Worm (Caenorhabditis elegans) whole organism, mixed stage, embryonic: Measurements from ENCODE around the gene srx-10.

Experiments used
- ceh-83 ChIP-seq: fragments of 200-800 bp; sonication (Bioruptor generic); optimal IDR thresholded peaks from 2 replicates; lab custom pipeline; 2018; ENCODE audit warnings: mild to moderate bottlenecking, missing genetic modification characterization, missing compliant biosample characterization
- ces-1 ChIP-seq: fragments of 150-350 bp; optimal IDR thresholded peaks from 2 replicates; lab custom pipeline; 2014; ENCODE audit warnings: missing biosample characterization, missing genetic modification reagents, missing genetic modification characterization
- lin-13 ChIP-seq: fragments of 150-350 bp; optimal IDR thresholded peaks from 2 replicates; lab custom pipeline; 2014; ENCODE audit warnings: missing biosample characterization, missing genetic modification characterization
- lsy-2 ChIP-seq: fragments of 150-350 bp; optimal IDR thresholded peaks from 2 replicates; lab custom pipeline; 2014; ENCODE audit warnings: missing biosample characterization, missing genetic modification characterization
- mep-1 ChIP-seq: fragments of 150-350 bp; optimal IDR thresholded peaks from 2 replicates; lab custom pipeline; 2017; ENCODE audit warnings: missing biosample characterization, missing genetic modification reagents, missing genetic modification characterization, inconsistent platforms
- nhr-12 ChIP-seq: fragments of 150-350 bp; optimal IDR thresholded peaks from 2 replicates; lab custom pipeline; 2014; ENCODE audit warnings: missing biosample characterization, missing genetic modification characterization
- nhr-237 ChIP-seq: fragments of 150-350 bp; optimal IDR thresholded peaks from 2 replicates; lab custom pipeline; 2014; ENCODE audit warnings: missing biosample characterization, missing genetic modification characterization
- nhr-28 ChIP-seq: fragments of 150-350 bp; optimal IDR thresholded peaks from 2 replicates; lab custom pipeline; 2014; ENCODE audit warnings: missing biosample characterization, missing genetic modification characterization
- pha-4 ChIP-seq: fragments of 150-350 bp; optimal IDR thresholded peaks from 2 replicates; lab custom pipeline; 2018; ENCODE audit warnings: missing biosample characterization, missing genetic modification reagents, missing genetic modification characterization
- snpc-4 ChIP-seq: fragments of 150-350 bp; optimal IDR thresholded peaks from 2 replicates; lab custom pipeline; 2014; ENCODE audit warnings: missing biosample characterization, missing genetic modification characterization
- sptf-1 ChIP-seq: sonication (generic microtip); optimal IDR thresholded peaks from 2 replicates; lab custom pipeline; 2017; ENCODE audit warnings: mild to moderate bottlenecking, missing genetic modification characterization, moderate library complexity, missing compliant biosample characterization
- unc-120 ChIP-seq: sonication (generic microtip); optimal IDR thresholded peaks from 2 replicates; lab custom pipeline; 2017; ENCODE audit warnings: missing genetic modification characterization, missing compliant biosample characterization; ENCODE audit not compliant: poor library complexity, severe bottlenecking
- unc-62 ChIP-seq: fragments of 150-350 bp; optimal IDR thresholded peaks from 2 replicates; lab custom pipeline; 2014; ENCODE audit warnings: missing biosample characterization, missing genetic modification reagents, missing genetic modification characterization
- ztf-11 ChIP-seq: fragments of 150-350 bp; optimal IDR thresholded peaks from 2 replicates; lab custom pipeline; 2014; ENCODE audit warnings: missing biosample characterization, missing genetic modification characterization

ce11 chrV:13898356-13898755, 47.9 kb downstream of the srx-10 start, which contains the start of gene cyp-35C1:
- no peak for TF ChIP-seq nhr-28
- no peak for TF ChIP-seq nhr-237 (tag; lab: Kevin White, UChicago)
- no peak for TF ChIP-seq mep-1 (tag; lab: Kevin White, UChicago)
- no peak for TF ChIP-seq ztf-11 (tag; lab: Kevin White, UChicago)
- no peak for TF ChIP-seq snpc-4 (tag; lab: Kevin White, UChicago)
- TF ChIP-seq unc-62 (GFP tag; lab: Kevin White, UChicago): no peak
- TF ChIP-seq ces-1 (GFP tag; lab: Kevin White, UChicago): no peak
- no peak for TF ChIP-seq pha-4 (tag; lab: Kevin White, UChicago)
- no peak for TF ChIP-seq sptf-1 (tag; lab: Kevin White, UChicago)
- no peak for TF ChIP-seq unc-120 (tag; lab: Kevin White, UChicago)
- no peak for TF ChIP-seq lsy-2
- no peak for TF ChIP-seq nhr-12 (tag; lab: Kevin White, UChicago)
- no peak for TF ChIP-seq ceh-83
- no peak for TF ChIP-seq lin-13 (tag; lab: Kevin White, UChicago)
